Worm (Caenorhabditis elegans) whole organism, L4/young adult: ENCODE measurements around the gene str-181.

Source experiments
- W03F9.2 ChIP-seq: fragments of 150-350 bp; optimal IDR thresholded peaks from 2 replicates; lab custom pipeline; 2014; ENCODE audit warnings: missing biosample characterization, missing genetic modification characterization
- dao-5 ChIP-seq: sonication (generic microtip); optimal IDR thresholded peaks from 2 replicates; lab custom pipeline; 2016; ENCODE audit warnings: missing genotype, missing genetic modification characterization, moderate library complexity, missing compliant biosample characterization
- him-1 ChIP-seq: sonication (generic microtip); optimal IDR thresholded peaks from 2 replicates; lab custom pipeline; 2016; ENCODE audit warnings: missing genotype, missing genetic modification reagents, missing genetic modification characterization, missing compliant biosample characterization

str-181 gene

ce11 chrV:12736166-12736753 is 17.7 kb upstream of the str-181 start, which contains the start of gene cky-1:
Gene cky-1, plus strand, starts transcription at chrV:12736703.
- no peak for TF ChIP-seq dao-5 (tag; lab: Kevin White, UChicago)
- no peak for TF ChIP-seq W03F9.2 (tag; lab: Kevin White, UChicago)
- no peak for TF ChIP-seq him-1 (tag; lab: Kevin White, UChicago)

ce11 chrV:12733465-12734248 is 15.1 kb upstream of the str-181 start, which contains the start of the genes dhs-21 and xbx-9:
Gene dhs-21, minus strand, starts transcription at chrV:12733645.
Gene xbx-9, plus strand, starts transcription at chrV:12734198.
- TF ChIP-seq dao-5 (tag; lab: Kevin White, UChicago): no peak
- no peak for TF ChIP-seq him-1 (tag; lab: Kevin White, UChicago)

DNA sequence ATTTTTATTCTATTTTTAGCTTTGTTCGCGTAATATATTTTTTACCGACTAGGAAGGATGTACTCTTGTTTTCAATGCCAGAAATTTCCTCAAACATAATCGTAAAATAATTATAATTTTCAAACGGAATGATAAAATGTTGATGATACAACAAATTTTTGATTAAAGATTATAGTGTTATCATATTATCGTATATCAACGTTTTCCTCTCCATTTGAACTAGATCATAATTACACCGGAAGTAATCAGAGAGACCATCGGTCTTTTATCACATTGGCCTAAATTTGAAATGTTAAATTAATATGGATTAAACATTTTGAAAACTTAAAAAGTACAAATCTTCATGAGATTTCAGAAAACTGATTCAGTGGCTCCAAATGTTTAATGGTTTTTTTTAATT is 14.2 kb upstream of the str-181 start:
- TF ChIP-seq him-1 (tag; lab: Kevin White, UChicago): no peak
- no peak for TF ChIP-seq W03F9.2 (tag; lab: Kevin White, UChicago)
- no peak for TF ChIP-seq dao-5 (tag; lab: Kevin White, UChicago)

ce11 chrV:12729220-12729619 is 10.7 kb upstream of the str-181 start, which contains the start of gene R11D1.10:
Gene R11D1.10, plus strand, starts transcription at chrV:12729520.
- no peak for TF ChIP-seq dao-5 (tag; lab: Kevin White, UChicago)
- TF ChIP-seq him-1 (tag; lab: Kevin White, UChicago): no peak
- no peak for TF ChIP-seq W03F9.2 (tag; lab: Kevin White, UChicago)

ce11 chrV:12728062-12728665 is 9.6 kb upstream of the str-181 start, which contains the start of the genes rpl-28 and mrpl-49:
Gene rpl-28, minus strand, starts transcription at chrV:12728112.
Gene mrpl-49, plus strand, starts transcription at chrV:12728631.
- TF ChIP-seq dao-5 (tag; lab: Kevin White, UChicago) (no peak), him-1 (tag; lab: Kevin White, UChicago) (peak; percentile 15), W03F9.2 (tag; lab: Kevin White, UChicago) (peak; percentile 93)

ce11 chrV:12727104-12727637 is 8.6 kb upstream of the str-181 start, which contains the start of gene R11D1.13:
Gene R11D1.13, plus strand, starts transcription at chrV:12727154.
- no peak for TF ChIP-seq dao-5 (tag; lab: Kevin White, UChicago)
- no peak for TF ChIP-seq W03F9.2 (tag; lab: Kevin White, UChicago)
- no peak for TF ChIP-seq him-1 (tag; lab: Kevin White, UChicago)

DNA sequence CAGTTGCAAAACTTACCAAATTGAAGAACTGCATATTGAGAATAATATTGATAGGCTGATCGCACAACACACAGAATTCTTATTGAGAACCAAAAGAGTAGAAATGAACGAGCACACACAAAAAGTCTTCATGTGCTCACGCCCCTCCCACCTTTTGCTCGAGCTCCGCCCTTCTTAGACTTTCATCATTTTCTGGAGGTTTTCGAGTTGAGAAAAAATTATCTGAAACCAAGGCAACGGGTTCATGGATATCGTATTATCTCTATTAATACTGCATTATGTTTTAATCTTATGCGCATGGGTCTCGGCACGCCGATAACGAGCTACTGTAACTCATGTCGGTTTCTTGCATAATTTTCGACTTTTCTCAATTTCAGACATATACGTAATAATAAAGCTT is 7.4 kb upstream of the str-181 start, which contains the start of gene R11D1.12:
Gene R11D1.12 (minus strand): TSS at position 101 of the 400 bp plus-strand sequence.
- TF ChIP-seq W03F9.2 (tag; lab: Kevin White, UChicago) (no peak), him-1 (tag; lab: Kevin White, UChicago) (no peak), dao-5 (tag; lab: Kevin White, UChicago) (no peak)

ce11 chrV:12719713-12720112 is 1.2 kb upstream of the str-181 start, which contains the start of gene R11D1.7:
Gene R11D1.7, plus strand, starts transcription at chrV:12720013.
- TF ChIP-seq W03F9.2 (tag; lab: Kevin White, UChicago): no peak
- TF ChIP-seq him-1 (tag; lab: Kevin White, UChicago): no peak
- no peak for TF ChIP-seq dao-5 (tag; lab: Kevin White, UChicago)

- no peak for TF ChIP-seq dao-5 (tag; lab: Kevin White, UChicago)
- TF ChIP-seq W03F9.2 (tag; lab: Kevin White, UChicago): no peak
- TF ChIP-seq him-1 (tag; lab: Kevin White, UChicago): no peak
Measured at ce11 chrV:12716447-12716846, 2.1 kb downstream of the str-181 start, which contains the start of gene str-178. Gene str-178, minus strand, starts transcription at chrV:12716547.

ce11 chrV:12714120-12714519 is 4.4 kb downstream of the str-181 start, which contains the start of gene R11D1.4:
Gene R11D1.4, minus strand, starts transcription at chrV:12714220.
- no peak for TF ChIP-seq dao-5 (tag; lab: Kevin White, UChicago)
- no peak for TF ChIP-seq W03F9.2 (tag; lab: Kevin White, UChicago)
- no peak for TF ChIP-seq him-1 (tag; lab: Kevin White, UChicago)

DNA sequence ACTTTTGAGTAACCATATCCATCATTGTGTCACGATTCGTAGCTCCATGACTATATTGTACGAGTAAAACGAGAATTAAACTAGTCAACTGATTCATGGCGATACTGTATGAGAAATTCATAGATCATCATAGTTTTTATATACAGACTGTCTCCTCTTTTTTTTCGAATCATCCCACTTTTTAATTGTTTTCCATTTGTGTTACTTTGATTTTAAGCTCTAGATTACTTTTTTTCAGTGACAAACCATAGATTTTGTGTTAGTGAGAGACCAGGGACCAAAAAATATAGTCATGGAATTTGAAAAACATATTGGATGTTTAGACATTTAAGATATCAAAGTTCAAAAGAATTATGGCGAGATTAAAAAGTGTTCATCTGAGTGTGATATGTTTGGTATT is 6.5 kb downstream of the str-181 start, which contains the start of gene R11D1.3:
Gene R11D1.3 (minus strand): TSS at position 101 of the 400 bp plus-strand sequence.
- TF ChIP-seq dao-5 (tag; lab: Kevin White, UChicago) (no peak), him-1 (tag; lab: Kevin White, UChicago) (no peak), W03F9.2 (tag; lab: Kevin White, UChicago) (no peak)

ce11 chrV:12708305-12708704 is 10.2 kb downstream of the str-181 start, which contains the start of gene R11D1.2:
Gene R11D1.2, plus strand, starts transcription at chrV:12708605.
- TF ChIP-seq him-1 (tag; lab: Kevin White, UChicago) (no peak), dao-5 (tag; lab: Kevin White, UChicago) (no peak), W03F9.2 (tag; lab: Kevin White, UChicago) (no peak)
